Fruit fly (Drosophila melanogaster): Measurements from ENCODE around the gene Nnf1b.
A peak's percentile ranks its signal among the peaks of the same experiment; 100 is the strongest.

Nnf1b gene

DNA sequence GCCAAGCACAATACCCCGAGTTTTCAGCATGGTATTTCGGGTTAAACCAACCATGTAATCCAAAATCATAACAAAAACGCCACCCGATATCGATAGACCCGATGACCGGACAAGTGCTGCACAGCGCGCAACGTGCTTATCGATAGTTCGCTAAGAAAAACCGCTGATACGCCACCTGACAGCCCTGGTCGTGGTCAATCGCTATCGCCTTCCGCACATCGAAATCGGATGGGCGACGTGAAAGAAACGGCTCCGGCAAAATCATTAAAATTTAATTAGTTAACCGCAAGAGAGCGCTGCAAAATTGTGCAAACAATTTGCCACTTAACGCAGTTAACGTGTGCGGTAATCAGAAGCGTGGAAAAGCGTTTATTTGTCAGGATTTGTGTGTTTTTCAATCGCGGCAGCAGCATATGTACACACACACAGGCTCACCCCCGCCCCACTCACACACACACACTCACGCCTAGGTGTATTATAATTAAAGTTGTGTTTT, 15.4 kb downstream of the Nnf1b start, which contains the start of the genes CG3862 and dock (continued):
- TF ChIP-seq D (optimal IDR thresholded peaks at IDR 0.05): peak; percentile 62
- TF ChIP-seq D (GFP tag; optimal IDR thresholded peaks at IDR 0.05): no peak
- peak; percentile 23 for TF ChIP-seq Nf-YB (GFP tag; optimal IDR thresholded peaks at IDR 0.05)
- peak; percentile 10 for TF ChIP-seq Atf-2 (GFP tag; optimal IDR thresholded peaks at IDR 0.05)
- peak in 1 of 2 experiments; percentile 23 for TF ChIP-seq insv (GFP tag; optimal IDR thresholded peaks at IDR 0.05)
- TF ChIP-seq Hsf (GFP tag; optimal IDR thresholded peaks at IDR 0.05): peak; percentile 51
- TF ChIP-seq CG6791 (GFP tag; IDR thresholded peaks at IDR 0.05; ENCODE audit: partially characterized antibody): peak; percentile 99
- no peak for TF ChIP-seq Taf1 (GFP tag; IDR thresholded peaks at IDR 0.05)
- TF ChIP-seq CG13775 (GFP tag; optimal IDR thresholded peaks at IDR 0.05): peak; percentile 4
- peak; percentile 85 for TF ChIP-seq Ets97D (GFP tag; optimal IDR thresholded peaks at IDR 0.05)
- peak; percentile 65 for TF ChIP-seq CG33213 (GFP tag; optimal IDR thresholded peaks at IDR 0.05)
- TF ChIP-seq HmgD (GFP tag; optimal IDR thresholded peaks at IDR 0.05): peak; percentile 83
- peak; percentile 45 for TF ChIP-seq CG4424 (GFP tag; optimal IDR thresholded peaks at IDR 0.05)
- TF ChIP-seq YL-1 (GFP tag; optimal IDR thresholded peaks at IDR 0.05): peak; percentile 86
- peak; percentile 45 for TF ChIP-seq CG18599 (GFP tag; optimal IDR thresholded peaks at IDR 0.05)
- TF ChIP-seq CG5245 (GFP tag; optimal IDR thresholded peaks at IDR 0.05): peak; percentile 41
- peak; percentile 29 for TF ChIP-seq fd3F (GFP tag; optimal IDR thresholded peaks at IDR 0.05)
- TF ChIP-seq ssp (GFP tag; IDR thresholded peaks at IDR 0.05): no peak
- TF ChIP-seq dmrt11E (tag; optimal IDR thresholded peaks at IDR 0.05): peak; percentile 25
- TF ChIP-seq dpn (GFP tag; optimal IDR thresholded peaks at IDR 0.05): peak; percentile 54 to 71
- TF ChIP-seq lov (optimal IDR thresholded peaks at IDR 0.05): no peak
- TF ChIP-seq lov (GFP tag; IDR thresholded peaks at IDR 0.05): 0 out of 3 replicates have a peak, but pooled peaks have one; percentile 41
- TF ChIP-seq ro (GFP tag; IDR thresholded peaks at IDR 0.05): no peak
- TF ChIP-seq gem (tag; optimal IDR thresholded peaks at IDR 0.05): peak; percentile 19
- TF ChIP-seq CG10431 (GFP tag; optimal IDR thresholded peaks at IDR 0.05): peak; percentile 38
- TF ChIP-seq Hr3 (GFP tag; optimal IDR thresholded peaks at IDR 0.05): peak; percentile 11
- TF ChIP-seq Chrac-16 (GFP tag; optimal IDR thresholded peaks at IDR 0.05): peak; percentile 11
- TF ChIP-seq trh (GFP tag; optimal IDR thresholded peaks at IDR 0.05): no peak
- TF ChIP-seq CG17912 (GFP tag; optimal IDR thresholded peaks at IDR 0.05): peak; percentile 70
- peak; percentile 76 for TF ChIP-seq Myb (GFP tag; optimal IDR thresholded peaks at IDR 0.05)
- TF ChIP-seq CG3065 (GFP tag; optimal IDR thresholded peaks at IDR 0.05): peak; percentile 31
- no peak for TF ChIP-seq slp2 (GFP tag; optimal IDR thresholded peaks at IDR 0.05)
- peak; percentile 4 for TF ChIP-seq CG9609 (GFP tag; optimal IDR thresholded peaks at IDR 0.05)
- peak; percentile 77 for TF ChIP-seq E2f2 (GFP tag; IDR thresholded peaks at IDR 0.05)
- TF ChIP-seq mld (GFP tag; IDR thresholded peaks at IDR 0.05; ENCODE audit: partially characterized antibody): peak; percentile 98
- no peak for TF ChIP-seq disco-r (GFP tag; optimal IDR thresholded peaks at IDR 0.05)
- no peak for TF ChIP-seq tap (tag; optimal IDR thresholded peaks at IDR 0.05)
- peak; percentile 36 for TF ChIP-seq grau (tag; optimal IDR thresholded peaks at IDR 0.05)
- TF ChIP-seq CG31365 (tag; optimal IDR thresholded peaks at IDR 0.05): no peak
- TF ChIP-seq tna (GFP tag; IDR thresholded peaks at IDR 0.05; ENCODE audit: partially characterized antibody): peak; percentile 99
- TF ChIP-seq CG30403 (GFP tag; optimal IDR thresholded peaks at IDR 0.05): peak; percentile 41
- no peak for TF ChIP-seq corto (GFP tag; optimal IDR thresholded peaks at IDR 0.05)
- TF ChIP-seq bab2 (GFP tag; optimal IDR thresholded peaks at IDR 0.05): peak; percentile 38
- TF ChIP-seq CG18476 (GFP tag; optimal IDR thresholded peaks at IDR 0.05): no peak
- TF ChIP-seq bcd (GFP tag; optimal IDR thresholded peaks at IDR 0.05): peak; percentile 49
- peak in 1 of 2 experiments; percentile 66 for TF ChIP-seq Eip74EF (GFP tag; optimal IDR thresholded peaks at IDR 0.05)
- TF ChIP-seq CG6683 (GFP tag; optimal IDR thresholded peaks at IDR 0.05): peak; percentile 29
- TF ChIP-seq sob (GFP tag; IDR thresholded peaks at IDR 0.05): peak; percentile 75
- peak; percentile 3 for TF ChIP-seq Bteb2 (GFP tag; optimal IDR thresholded peaks at IDR 0.05)
- TF ChIP-seq gt (GFP tag; IDR thresholded peaks at IDR 0.05): no peak
- TF ChIP-seq ash1 (GFP tag; optimal IDR thresholded peaks at IDR 0.05): peak; percentile 13

Measured in whole organism, embryonic.